Fruit fly (Drosophila melanogaster) Kc167 (cell line): ENCODE data around the gene Uch-L5.

Experiments
- Myc ChIP-seq: fragments of >200 bp; optimal IDR thresholded peaks from 2 replicates; lab custom pipeline; 2017; ENCODE audit warnings: missing external identifiers
- Sin3A ChIP-seq: fragments of >200 bp; optimal IDR thresholded peaks from 2 replicates; lab custom pipeline; 2018; ENCODE audit warnings: missing external identifiers
- h ChIP-seq: fragments of >200 bp; optimal IDR thresholded peaks from 3 replicates; lab custom pipeline; 2018; ENCODE audit warnings: missing external identifiers
- insv ChIP-seq: fragments of >200 bp; optimal IDR thresholded peaks from 3 replicates; lab custom pipeline; 2018; ENCODE audit warnings: missing external identifiers
- psq ChIP-seq: fragments of >200 bp; optimal IDR thresholded peaks from 2 replicates; lab custom pipeline; 2017; ENCODE audit warnings: missing external identifiers
- ttk ChIP-seq: sonication (Bioruptor generic); optimal IDR thresholded peaks from 2 replicates; lab custom pipeline; 2017; ENCODE audit warnings: missing external identifiers

- no peak for TF ChIP-seq Sin3A (lab: Kevin White, UChicago)
- no peak for TF ChIP-seq ttk (lab: Kevin White, UChicago)
- TF ChIP-seq psq (lab: Kevin White, UChicago) = no peak
- no peak for TF ChIP-seq h (lab: Kevin White, UChicago)
- TF ChIP-seq Myc (lab: Kevin White, UChicago) = no peak
- TF ChIP-seq insv (lab: Kevin White, UChicago) = no peak
Measured at dm6 chr3L:9502856-9503255, 26.1 kb upstream of the Uch-L5 start.
